Worm (Caenorhabditis elegans) whole organism, L4 larva: ENCODE results near the gene T27A8.2.

Experiments used
- D1046.2 ChIP-seq: fragments of 200-800 bp; sonication (Bioruptor generic); IDR thresholded peaks from 2 replicates; pipeline ENCODE4 v1.3.6; 2022; ENCODE audit warnings: missing genetic modification characterization, missing compliant biosample characterization
- F10B5.3 ChIP-seq: sonication (generic microtip); optimal IDR thresholded peaks from 2 replicates; lab custom pipeline; 2016; ENCODE audit warnings: mild to moderate bottlenecking, missing genetic modification characterization, missing compliant biosample characterization
- F26F4.8 ChIP-seq: fragments of 200-800 bp; sonication (Bioruptor generic); conservative IDR thresholded peaks from 2 replicates; pipeline ENCODE4 v1.3.6; 2022; ENCODE audit warnings: missing genetic modification characterization, missing compliant biosample characterization
- F37D6.2 ChIP-seq: sonication (generic microtip); optimal IDR thresholded peaks from 2 replicates; lab custom pipeline; 2016; ENCODE audit warnings: mild to moderate bottlenecking, missing genetic modification characterization, missing compliant biosample characterization
- F44E2.7 ChIP-seq: fragments of 200-800 bp; sonication (Bioruptor generic); IDR thresholded peaks from 2 replicates; pipeline ENCODE4 v2.1.2; 2022; ENCODE audit warnings: missing genetic modification characterization, missing compliant biosample characterization
- R02D3.7 ChIP-seq: fragments of 150-350 bp; sonication (generic microtip); optimal IDR thresholded peaks from 3 replicates; lab custom pipeline; 2014; ENCODE audit warnings: missing biosample characterization, missing genetic modification characterization
- Y5F2A.4 ChIP-seq: fragments of 200-800 bp; sonication (Bioruptor generic); optimal IDR thresholded peaks from 2 replicates; lab custom pipeline; 2018; ENCODE audit warnings: mild to moderate bottlenecking, missing genetic modification characterization, missing compliant biosample characterization
- ZK337.2 ChIP-seq: fragments of 200-800 bp; sonication (Bioruptor generic); IDR thresholded peaks from 2 replicates; pipeline ENCODE4 v1.3.6; 2022; ENCODE audit warnings: missing genetic modification reagents, missing genetic modification characterization, missing compliant biosample characterization
- ama-1 ChIP-seq: fragments of 150-350 bp; optimal IDR thresholded peaks from 2 replicates; lab custom pipeline; 2014; ENCODE audit warnings: inconsistent platforms, mixed read lengths
- ceh-20 ChIP-seq: fragments of 200-800 bp; sonication (Bioruptor generic); IDR thresholded peaks from 2 replicates; pipeline ENCODE4 v1.3.6; 2022; ENCODE audit warnings: missing genetic modification reagents, missing genetic modification characterization, missing compliant biosample characterization
- ceh-32 ChIP-seq: sonication (generic microtip); optimal IDR thresholded peaks from 2 replicates; lab custom pipeline; 2016; ENCODE audit warnings: mild to moderate bottlenecking, missing genetic modification characterization, missing compliant biosample characterization; ENCODE audit not compliant: poor library complexity
- ceh-62 ChIP-seq: sonication (generic microtip); optimal IDR thresholded peaks from 2 replicates; lab custom pipeline; 2017; ENCODE audit warnings: missing biosample characterization, missing genetic modification characterization
- ceh-82 ChIP-seq: sonication (generic microtip); optimal IDR thresholded peaks from 2 replicates; lab custom pipeline; 2017; ENCODE audit warnings: missing biosample characterization, missing genetic modification characterization
- cey-2 ChIP-seq: sonication (generic microtip); optimal IDR thresholded peaks from 3 replicates; lab custom pipeline; 2017; ENCODE audit warnings: missing genetic modification characterization, mild to moderate bottlenecking, missing compliant biosample characterization, antibody characterized with exemption, borderline replicate concordance; ENCODE audit not compliant: insufficient read depth
- daf-8 ChIP-seq: fragments of 200-800 bp; sonication (Bioruptor generic); IDR thresholded peaks from 2 replicates; pipeline ENCODE4 v1.3.6; 2022; ENCODE audit warnings: missing genetic modification characterization, missing compliant biosample characterization
- dmd-6 ChIP-seq: fragments of 200-800 bp; sonication (Bioruptor generic); IDR thresholded peaks from 2 replicates; pipeline ENCODE4 v1.3.6; 2022; ENCODE audit warnings: missing genetic modification reagents, missing genetic modification characterization, missing compliant biosample characterization
- dmd-8 ChIP-seq: fragments of 200-800 bp; sonication (Bioruptor generic); IDR thresholded peaks from 2 replicates; pipeline ENCODE4 v1.3.6; 2022; ENCODE audit warnings: missing genetic modification characterization, missing compliant biosample characterization
- dmd-9 ChIP-seq: fragments of 200-800 bp; sonication (Bioruptor generic); IDR thresholded peaks from 2 replicates; pipeline ENCODE4 v1.3.6; 2022; ENCODE audit warnings: missing genetic modification reagents, missing genetic modification characterization, missing compliant biosample characterization
- duxl-1 ChIP-seq: sonication (generic microtip); optimal IDR thresholded peaks from 2 replicates; lab custom pipeline; 2016; ENCODE audit warnings: mild to moderate bottlenecking, missing genetic modification characterization, moderate library complexity, missing compliant biosample characterization; ENCODE audit not compliant: poor library complexity
- fkh-10 ChIP-seq: fragments of 150-350 bp; optimal IDR thresholded peaks from 2 replicates; lab custom pipeline; 2014; ENCODE audit warnings: missing biosample characterization, missing genetic modification reagents, missing genetic modification characterization
- fos-1 ChIP-seq: fragments of 150-350 bp; optimal IDR thresholded peaks from 2 replicates; lab custom pipeline; 2014; ENCODE audit warnings: missing biosample characterization, missing genetic modification characterization
- gei-8 ChIP-seq: fragments of 200-800 bp; sonication (Bioruptor generic); optimal IDR thresholded peaks from 2 replicates; lab custom pipeline; 2018; ENCODE audit warnings: mild to moderate bottlenecking, missing genetic modification characterization, missing compliant biosample characterization
- hmg-1.1 ChIP-seq: fragments of 200-800 bp; sonication (Bioruptor generic); IDR thresholded peaks from 2 replicates; pipeline ENCODE4 v1.3.6; 2022; ENCODE audit warnings: missing genetic modification reagents, missing genetic modification characterization, missing compliant biosample characterization
- lim-7 ChIP-seq: fragments of 200-800 bp; sonication (Bioruptor generic); IDR thresholded peaks from 2 replicates; pipeline ENCODE4 v1.3.6; 2022; ENCODE audit warnings: missing genetic modification characterization, missing compliant biosample characterization
- lin-1 ChIP-seq: fragments of 200-800 bp; sonication (Bioruptor generic); IDR thresholded peaks from 2 replicates; pipeline ENCODE4 v1.3.6; 2022; ENCODE audit warnings: missing genetic modification reagents, missing genetic modification characterization, missing compliant biosample characterization
- lin-15B ChIP-seq: fragments of 150-350 bp; sonication (generic microtip); optimal IDR thresholded peaks from 3 replicates; lab custom pipeline; 2014; ENCODE audit warnings: missing biosample characterization, missing genetic modification characterization
- lin-29 ChIP-seq: fragments of 200-800 bp; sonication (Bioruptor generic); IDR thresholded peaks from 2 replicates; pipeline ENCODE4 v1.3.6; 2022; ENCODE audit warnings: missing genetic modification reagents, missing genetic modification characterization, missing compliant biosample characterization
- lir-3 ChIP-seq: sonication (generic microtip); optimal IDR thresholded peaks from 2 replicates; lab custom pipeline; 2016; ENCODE audit warnings: mild to moderate bottlenecking, missing genetic modification characterization, missing compliant biosample characterization
- madf-9 ChIP-seq: fragments of 200-800 bp; sonication (Bioruptor generic); conservative IDR thresholded peaks from 2 replicates; pipeline ENCODE4 v1.3.6; 2022; ENCODE audit warnings: missing genetic modification reagents, missing genetic modification characterization, missing compliant biosample characterization
- mep-1 ChIP-seq: fragments of 150-350 bp; sonication (generic microtip); optimal IDR thresholded peaks from 3 replicates; lab custom pipeline; 2014; ENCODE audit warnings: missing biosample characterization, missing genetic modification characterization
- mxl-2 ChIP-seq: fragments of 200-800 bp; sonication (Bioruptor generic); conservative IDR thresholded peaks from 2 replicates; pipeline ENCODE4 v1.3.6; 2022; ENCODE audit warnings: missing genetic modification reagents, missing genetic modification characterization, missing compliant biosample characterization
- mxl-3 ChIP-seq: fragments of 200-800 bp; sonication (Bioruptor generic); optimal IDR thresholded peaks from 2 replicates; lab custom pipeline; 2018; ENCODE audit warnings: mild to moderate bottlenecking, missing genetic modification characterization, missing compliant biosample characterization
- nhr-102 ChIP-seq: sonication (generic microtip); optimal IDR thresholded peaks from 2 replicates; lab custom pipeline; 2016; ENCODE audit warnings: mild to moderate bottlenecking, missing genetic modification characterization, moderate library complexity, missing compliant biosample characterization
- nhr-25 ChIP-seq: sonication (generic microtip); optimal IDR thresholded peaks from 2 replicates; lab custom pipeline; 2017; ENCODE audit warnings: missing genetic modification characterization, mild to moderate bottlenecking, missing compliant biosample characterization, antibody characterized with exemption, moderate library complexity, borderline replicate concordance; ENCODE audit not compliant: insufficient read depth
- nhr-28 ChIP-seq: fragments of 150-350 bp; optimal IDR thresholded peaks from 2 replicates; lab custom pipeline; 2014; ENCODE audit warnings: missing biosample characterization, missing genetic modification characterization
- nhr-42 ChIP-seq: fragments of 200-800 bp; sonication (Bioruptor generic); IDR thresholded peaks from 2 replicates; pipeline ENCODE4 v1.3.6; 2022; ENCODE audit warnings: missing genetic modification characterization, missing compliant biosample characterization
- nhr-6 ChIP-seq: fragments of 150-350 bp; optimal IDR thresholded peaks from 2 replicates; lab custom pipeline; 2014; ENCODE audit warnings: missing biosample characterization, missing genetic modification characterization
- nhr-76 ChIP-seq: fragments of 150-350 bp; optimal IDR thresholded peaks from 2 replicates; lab custom pipeline; 2014; ENCODE audit warnings: missing biosample characterization, missing genetic modification characterization
- nhr-77 ChIP-seq: fragments of 150-350 bp; optimal IDR thresholded peaks from 2 replicates; lab custom pipeline; 2014; ENCODE audit warnings: missing biosample characterization, missing genetic modification characterization
- pha-4 ChIP-seq, 2 experiments: fragments of 150-350 bp in 1 of 2; fragments of 200-800 bp in 1 of 2; sonication (Bioruptor generic) in 1 of 2; IDR thresholded peaks in 1 of 2; optimal IDR thresholded peaks in 1 of 2; 2 replicates each; pipeline versions ENCODE4 v1.3.6 to Lab custom; 2014 to 2022; ENCODE audit warnings: missing genetic modification characterization in 2 of 2, missing genetic modification reagents in 2 of 2, missing biosample characterization in 1 of 2, missing compliant biosample characterization in 1 of 2
- pqm-1 ChIP-seq: sonication (generic microtip); optimal IDR thresholded peaks from 2 replicates; lab custom pipeline; 2017; ENCODE audit warnings: missing biosample characterization, missing genetic modification characterization
- set-16 ChIP-seq: fragments of 200-800 bp; sonication (Bioruptor generic); IDR thresholded peaks from 2 replicates; pipeline ENCODE4 v1.3.6; 2022; ENCODE audit warnings: missing genetic modification reagents, missing genetic modification characterization, missing compliant biosample characterization
- skn-1 ChIP-seq: fragments of 150-350 bp; optimal IDR thresholded peaks from 2 replicates; lab custom pipeline; 2014; ENCODE audit warnings: missing biosample characterization, missing genetic modification characterization
- snpc-1.2 ChIP-seq: fragments of 200-800 bp; sonication (Bioruptor generic); IDR thresholded peaks from 2 replicates; pipeline ENCODE4 v1.3.6; 2022; ENCODE audit warnings: missing genetic modification reagents, missing genetic modification characterization, missing compliant biosample characterization
- tra-1 ChIP-seq: fragments of 200-800 bp; sonication (Bioruptor generic); IDR thresholded peaks from 2 replicates; pipeline ENCODE4 v1.3.6; 2022; ENCODE audit warnings: missing genetic modification reagents, missing genetic modification characterization, missing compliant biosample characterization
- unc-130 ChIP-seq: sonication (generic microtip); optimal IDR thresholded peaks from 2 replicates; lab custom pipeline; 2016; ENCODE audit warnings: missing genetic modification reagents, missing genetic modification characterization, missing compliant biosample characterization
- unc-39 ChIP-seq: sonication (generic microtip); optimal IDR thresholded peaks from 2 replicates; lab custom pipeline; 2017; ENCODE audit warnings: missing biosample characterization, missing genetic modification characterization
- unc-62 ChIP-seq, 3 experiments: fragments of 150-350 bp in 1 of 3; sonication (generic microtip); optimal IDR thresholded peaks in 2 of 3; peaks in 1 of 3; 1 replicate in 1 of 3; 2 replicates in 2 of 3; lab custom pipeline; 2014 to 2017; ENCODE audit warnings: missing biosample characterization in 3 of 3, missing genetic modification characterization in 3 of 3, missing genetic modification reagents in 3 of 3, missing genotype in 1 of 3
- vab-7 ChIP-seq: fragments of 200-800 bp; sonication (Bioruptor generic); IDR thresholded peaks from 2 replicates; pipeline ENCODE4 v1.3.6; 2022; ENCODE audit warnings: missing genetic modification reagents, missing genetic modification characterization, missing compliant biosample characterization

Gene T27A8.2

DNA sequence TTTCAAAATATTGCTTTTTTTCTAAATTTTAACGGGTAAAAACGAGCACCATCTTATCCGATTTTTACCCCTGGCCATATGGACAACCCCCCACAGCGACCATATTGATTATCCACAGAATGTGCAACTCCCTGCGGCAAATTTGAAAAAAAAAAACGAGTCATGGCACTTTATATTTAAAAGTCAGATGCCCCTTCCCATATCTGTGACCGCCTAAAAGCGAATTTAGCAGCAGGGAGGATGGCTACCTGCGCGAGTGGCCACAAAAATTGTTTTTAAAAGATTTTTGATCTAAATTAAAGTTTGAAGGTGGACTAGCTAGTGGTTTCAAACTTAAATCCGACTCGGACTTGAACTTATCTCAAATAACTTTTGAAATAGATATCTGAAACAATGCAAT lies 2.3 kb downstream of the T27A8.2 start (continued):
- TF ChIP-seq dmd-6 (GFP tag; lab: Robert Waterston, UW) (peak; percentile 97), tra-1 (no peak; the same call in none of the 2 replicates), nhr-28 (tag; lab: Kevin White, UChicago) (peak; percentile 85), lin-1 (GFP tag; lab: Robert Waterston, UW) (peak; percentile 74), unc-62 (GFP tag; optimal IDR thresholded peaks at IDR 0.05 in 1 of 2; lab: Kevin White, UChicago) (peak; percentile 77 to 99), unc-62 (tag; optimal IDR thresholded peaks at IDR 0.05; lab: Kevin White, UChicago) (no peak), R02D3.7 (tag; lab: Kevin White, UChicago) (no peak), ceh-20 (peak; percentile 97), vab-7 (GFP tag; lab: Robert Waterston, UW) (peak; percentile 94), nhr-102 (tag; lab: Kevin White, UChicago) (peak; percentile 99), madf-9 (GFP tag; lab: Robert Waterston, UW) (peak; percentile 94), ZK337.2 (peak; percentile 88), nhr-42 (GFP tag; lab: Robert Waterston, UW) (peak; percentile 98), F26F4.8 (no peak), F37D6.2 (peak; percentile 99), nhr-77 (tag; lab: Kevin White, UChicago) (peak; percentile 99), hmg-1.1 (GFP tag; lab: Robert Waterston, UW) (peak; percentile 100), ceh-62 (peak; percentile 37), snpc-1.2 (peak; percentile 67), fkh-10 (GFP tag; lab: Kevin White, UChicago) (peak; percentile 99), skn-1 (no peak), F44E2.7 (GFP tag; lab: Robert Waterston, UW) (peak; percentile 61; the same call in 1 of the 2 replicates), dmd-9 (GFP tag; lab: Robert Waterston, UW) (0 out of 2 replicates have a peak, but pooled peaks have one; percentile 70), mxl-3 (GFP tag; lab: Kevin White, UChicago) (peak; percentile 86), nhr-76 (tag; lab: Kevin White, UChicago) (peak; percentile 84), ama-1 (no peak), lin-29 (GFP tag; lab: Robert Waterston, UW) (peak; percentile 97), gei-8 (peak; percentile 91), pha-4 (GFP tag; IDR thresholded peaks at IDR 0.05; lab: Robert Waterston, UW) (peak; percentile 97), pha-4 (tag; optimal IDR thresholded peaks at IDR 0.05; lab: Kevin White, UChicago) (peak; percentile 81), duxl-1 (tag; lab: Kevin White, UChicago) (peak; percentile 98), D1046.2 (GFP tag; lab: Robert Waterston, UW) (no peak; the same call in 1 of the 2 replicates), mep-1 (peak; percentile 99), lin-15B (tag; lab: Kevin White, UChicago) (peak; percentile 7), mxl-2 (GFP tag; lab: Robert Waterston, UW) (no peak; the same call in none of the 2 replicates), nhr-6 (peak; percentile 96), set-16 (GFP tag; lab: Robert Waterston, UW) (no peak), lir-3 (tag; lab: Kevin White, UChicago) (peak; percentile 94), pqm-1 (peak; percentile 44), dmd-8 (GFP tag; lab: Robert Waterston, UW) (0 out of 2 replicates have a peak, but pooled peaks have one; percentile 55), nhr-25 (tag; lab: Kevin White, UChicago) (peak; percentile 92), F10B5.3 (tag; lab: Kevin White, UChicago) (peak; percentile 96), unc-130 (GFP tag; lab: Kevin White, UChicago) (peak; percentile 2), Y5F2A.4 (peak; percentile 95), fos-1 (tag; lab: Kevin White, UChicago) (peak; percentile 89), cey-2 (tag; lab: Kevin White, UChicago) (peak; percentile 40), unc-39 (no peak), ceh-32 (tag; lab: Kevin White, UChicago) (peak; percentile 86), daf-8 (0 out of 2 replicates have a peak, but pooled peaks have one; percentile 48), lim-7 (peak; percentile 49; the same call in 1 of the 2 replicates), ceh-82 (tag; lab: Kevin White, UChicago) (peak; percentile 58)
